Worm (Caenorhabditis elegans): Measurements from ENCODE around the gene F54B3.2.

- no peak for TF ChIP-seq R02D3.7 (tag; optimal IDR thresholded peaks at IDR 0.05)
- TF ChIP-seq gei-8 (GFP tag; optimal IDR thresholded peaks at IDR 0.05) = no peak
- TF ChIP-seq egl-27 (tag; optimal IDR thresholded peaks at IDR 0.05) = no peak
- TF ChIP-seq cey-2 (tag; optimal IDR thresholded peaks at IDR 0.05; ENCODE audit: borderline replicate concordance, insufficient read depth) = no peak
- TF ChIP-seq ceh-82 (tag; optimal IDR thresholded peaks at IDR 0.05) = no peak
- TF ChIP-seq fos-1 (tag; optimal IDR thresholded peaks at IDR 0.05) = no peak
- no peak for TF ChIP-seq snpc-4 (tag; optimal IDR thresholded peaks at IDR 0.05)
- TF ChIP-seq nhr-76 (tag; optimal IDR thresholded peaks at IDR 0.05) = no peak
- TF ChIP-seq jun-1 (tag; optimal IDR thresholded peaks at IDR 0.05) = no peak
- no peak for TF ChIP-seq T26A8.4 (GFP tag; IDR thresholded peaks at IDR 0.05)
- no peak for TF ChIP-seq ztf-11 (tag; optimal IDR thresholded peaks at IDR 0.05)
- TF ChIP-seq lir-3 (tag; optimal IDR thresholded peaks at IDR 0.05) = no peak
Observed at ce11 chrII:10270052-10270451, at the start of gene F54B3.2.

All from whole organism, L4 larva.